Fruit fly (Drosophila melanogaster): ENCODE measurements around the gene Cyp313a4.

Gene Cyp313a4

DNA sequence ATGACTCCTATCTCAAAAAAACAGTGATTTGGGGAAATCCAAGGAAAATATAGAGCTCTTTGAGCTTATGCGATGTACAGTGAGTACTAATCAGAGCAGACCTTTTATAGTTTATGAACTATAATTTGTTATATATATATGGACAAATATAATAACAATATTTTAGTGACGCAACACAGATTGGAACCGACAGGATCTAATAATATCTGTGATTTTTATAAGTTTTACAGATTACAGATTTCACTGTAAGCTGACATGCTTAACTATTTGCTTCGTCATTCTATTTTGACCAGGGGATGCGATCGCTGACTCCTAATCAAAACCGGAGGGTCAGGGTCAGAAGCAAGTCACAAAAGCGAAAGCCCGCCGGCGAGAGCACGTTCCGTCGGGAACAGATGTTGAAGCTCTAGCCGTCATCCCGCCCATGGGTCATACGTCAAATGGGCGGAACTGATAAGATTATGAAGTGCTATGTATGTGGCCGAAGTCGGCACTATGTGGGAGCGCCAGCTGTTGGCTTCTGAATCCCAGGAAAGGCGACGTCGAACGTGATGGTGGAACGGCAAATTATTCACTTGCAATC is 7.0 kb downstream of the Cyp313a4 start, which contains the start of gene Gnmt:
TSS of gene Gnmt (plus strand) at position 568 of the 583 bp plus-strand sequence.
- no peak for TF ChIP-seq CG17801 (GFP tag; optimal IDR thresholded peaks at IDR 0.05; ENCODE audit: partially characterized antibody)

DNA sequence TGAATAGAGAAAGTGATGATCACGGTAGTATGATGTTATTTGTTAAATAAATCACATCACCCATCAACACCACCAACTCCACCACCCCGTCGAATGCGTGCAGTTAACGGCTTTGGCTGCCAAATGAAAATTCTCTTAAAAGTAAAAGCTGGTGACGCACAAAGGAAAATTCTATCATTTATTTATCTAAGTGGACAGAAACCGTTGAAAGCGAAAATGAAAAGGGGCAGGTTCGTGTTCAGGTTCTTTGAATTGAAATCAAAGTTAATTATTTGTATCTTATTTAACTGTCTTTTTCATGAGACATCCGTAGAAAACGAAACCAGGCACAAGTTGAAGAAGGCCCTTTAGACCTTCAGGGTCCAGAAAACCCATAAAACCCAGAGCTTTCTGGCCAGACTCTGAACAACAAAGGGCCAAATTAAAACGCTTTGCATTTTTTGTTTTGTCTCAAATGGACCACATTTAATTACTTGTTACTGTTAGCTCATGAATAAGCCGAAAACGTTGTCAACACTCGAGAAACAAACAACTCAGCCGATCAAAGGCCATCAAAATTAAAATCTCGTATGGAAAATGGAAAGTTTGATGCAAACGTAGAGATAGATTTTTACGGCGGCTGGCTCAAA is 14.9 kb downstream of the Cyp313a4 start:
- no peak for TF ChIP-seq CG17801 (GFP tag; optimal IDR thresholded peaks at IDR 0.05; ENCODE audit: partially characterized antibody)

DNA sequence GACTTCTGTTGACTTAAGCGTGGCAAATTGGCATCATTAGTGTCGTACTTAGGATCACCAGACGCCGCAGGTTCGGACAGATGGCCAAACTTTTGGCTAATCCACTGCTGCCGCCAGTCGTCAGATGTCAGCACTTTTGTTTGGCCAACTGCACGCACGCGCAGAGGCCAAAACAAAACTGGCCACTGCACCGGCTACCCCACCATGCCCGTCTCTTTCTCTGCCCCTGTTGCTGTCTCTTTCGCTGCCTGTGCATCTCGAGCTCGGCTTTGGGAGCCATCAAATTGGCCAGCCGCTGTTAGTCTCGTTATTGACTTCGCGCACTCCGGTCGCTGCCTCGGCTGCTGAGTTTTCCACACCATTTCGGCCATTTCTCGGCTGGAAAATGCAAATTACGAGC is 18.6 kb downstream of the Cyp313a4 start, which contains the start of gene CG14395:
TSS of gene CG14395 (plus strand) at position 301 of the 400 bp plus-strand sequence.
- TF ChIP-seq CG17801 (GFP tag; optimal IDR thresholded peaks at IDR 0.05; ENCODE audit: partially characterized antibody), result no peak

DNA sequence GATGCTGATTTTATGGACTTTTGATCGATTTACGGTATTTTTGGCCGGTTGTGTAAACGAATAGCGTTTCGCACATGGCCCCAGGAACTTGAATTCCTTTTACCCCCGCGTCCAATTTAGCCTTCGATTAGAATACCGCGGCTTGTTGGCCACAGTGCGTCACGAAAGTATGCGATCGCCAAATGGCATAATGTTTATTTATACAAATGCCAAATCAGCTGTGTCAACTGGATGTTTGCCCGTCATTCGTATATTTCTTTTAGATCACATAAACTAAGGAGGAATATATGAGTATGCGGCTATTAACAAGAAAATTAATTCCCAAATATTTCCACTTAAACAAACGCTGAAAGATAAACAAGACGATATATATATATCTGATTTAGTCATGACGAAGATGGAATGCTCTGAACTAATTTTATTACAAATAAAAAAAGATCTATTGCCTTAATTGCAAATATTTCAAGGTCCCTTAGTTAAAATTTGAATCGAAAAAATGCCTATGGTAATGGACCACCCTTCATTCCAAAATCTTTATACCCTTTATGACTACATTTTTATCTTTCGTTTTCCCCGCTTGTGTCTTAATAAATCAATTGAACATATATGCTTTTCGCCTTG is 24.1 kb downstream of the Cyp313a4 start:
- TF ChIP-seq CG17801 (GFP tag; optimal IDR thresholded peaks at IDR 0.05; ENCODE audit: partially characterized antibody), result no peak

DNA sequence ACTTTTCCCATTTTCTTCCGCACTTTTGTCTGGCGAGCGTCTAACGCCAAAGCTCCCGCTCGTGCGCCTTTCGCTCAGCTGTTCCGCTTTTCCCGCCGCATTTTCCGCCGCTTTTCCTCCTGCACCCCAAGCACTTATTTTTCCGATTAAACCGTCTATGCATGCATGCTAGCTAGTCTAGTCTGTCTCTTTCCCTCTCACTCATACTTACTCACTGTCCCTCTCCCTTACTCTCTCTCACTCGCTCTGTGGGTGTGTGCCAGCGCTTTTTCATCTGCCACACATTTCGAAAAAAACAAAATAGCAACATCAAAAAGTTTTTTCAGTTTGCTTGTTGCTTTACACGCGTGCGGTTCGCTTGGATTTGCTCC is 26.9 kb downstream of the Cyp313a4 start, which contains the start of gene CG6225:
TSS of gene CG6225 (plus strand) at position 325 of the 371 bp plus-strand sequence.
- no peak for TF ChIP-seq CG17801 (GFP tag; optimal IDR thresholded peaks at IDR 0.05; ENCODE audit: partially characterized antibody)

DNA sequence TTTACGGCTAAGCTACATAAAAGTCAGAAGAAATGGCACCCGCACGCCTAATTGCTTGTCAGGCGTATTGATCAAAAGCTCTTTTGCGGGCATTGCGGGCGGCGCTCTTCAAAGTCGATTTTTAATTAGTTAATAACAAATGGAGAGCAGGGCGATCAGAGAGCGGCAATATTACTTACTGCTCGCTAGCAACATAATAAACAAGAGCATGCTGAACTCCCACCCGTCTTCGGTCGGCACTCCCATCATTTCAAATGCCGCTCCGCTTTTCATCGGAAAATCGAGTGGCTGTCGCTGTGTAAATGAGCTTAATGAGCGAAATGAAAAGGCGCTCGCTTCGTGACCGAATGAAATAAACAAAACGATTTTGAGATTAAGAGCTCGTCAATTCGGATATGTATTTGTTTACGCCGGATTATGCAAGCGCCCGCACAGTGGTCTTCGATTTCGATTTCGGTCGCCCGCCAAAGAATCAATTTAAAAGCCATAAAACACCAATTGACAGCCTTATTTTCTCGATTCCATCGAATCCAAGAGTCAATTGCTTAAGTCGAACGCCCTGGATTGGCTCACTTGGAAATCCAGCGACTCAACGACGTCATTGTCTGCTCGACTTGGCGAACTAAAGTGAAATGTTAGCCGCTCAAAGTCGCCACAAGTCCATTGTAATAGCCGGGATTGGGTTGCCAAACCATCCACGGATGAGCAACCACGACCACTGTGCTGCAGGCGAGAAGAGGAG is 27.5 kb downstream of the Cyp313a4 start:
- TF ChIP-seq CG17801 (GFP tag; optimal IDR thresholded peaks at IDR 0.05; ENCODE audit: partially characterized antibody), result no peak

DNA sequence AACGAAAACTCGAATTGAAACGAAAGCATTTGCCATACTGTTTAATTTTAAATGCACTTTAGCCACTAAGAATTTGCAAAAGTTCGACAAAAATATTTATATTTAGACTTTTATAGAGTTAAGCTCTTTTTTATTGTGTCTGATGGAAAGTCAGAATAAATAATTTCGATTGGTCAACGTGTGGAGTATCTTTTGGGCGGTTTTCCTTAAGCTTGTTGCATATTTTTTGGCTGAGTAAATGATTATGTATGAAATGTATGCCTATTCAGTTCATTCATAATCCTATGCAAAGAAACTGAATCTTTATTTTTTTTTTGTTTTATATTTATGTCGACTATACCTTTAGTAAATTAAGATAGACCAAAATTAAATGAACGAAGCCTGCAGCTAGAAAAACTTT is 28.4 kb downstream of the Cyp313a4 start:
- TF ChIP-seq CG17801 (GFP tag; optimal IDR thresholded peaks at IDR 0.05; ENCODE audit: partially characterized antibody), result no peak

DNA sequence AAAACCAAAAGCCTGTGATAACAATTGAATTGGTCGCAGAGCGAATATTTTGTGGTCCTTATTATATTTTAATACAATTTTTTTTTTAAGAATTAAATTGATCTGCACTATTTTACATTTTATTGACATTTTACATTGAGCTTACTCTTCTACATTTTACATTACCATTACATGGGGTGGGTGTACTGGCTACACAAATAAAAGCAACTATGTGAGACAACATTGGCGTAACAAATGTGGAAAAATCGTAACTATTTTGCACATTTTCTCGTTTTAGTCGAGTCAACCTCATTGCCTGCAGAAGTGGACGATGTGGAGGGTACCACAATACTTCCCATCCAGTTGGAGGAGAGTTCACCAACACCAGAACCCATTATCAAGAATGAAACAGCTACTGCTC is 30.6 kb downstream of the Cyp313a4 start:
- TF ChIP-seq CG17801 (GFP tag; optimal IDR thresholded peaks at IDR 0.05; ENCODE audit: partially characterized antibody), result no peak

DNA sequence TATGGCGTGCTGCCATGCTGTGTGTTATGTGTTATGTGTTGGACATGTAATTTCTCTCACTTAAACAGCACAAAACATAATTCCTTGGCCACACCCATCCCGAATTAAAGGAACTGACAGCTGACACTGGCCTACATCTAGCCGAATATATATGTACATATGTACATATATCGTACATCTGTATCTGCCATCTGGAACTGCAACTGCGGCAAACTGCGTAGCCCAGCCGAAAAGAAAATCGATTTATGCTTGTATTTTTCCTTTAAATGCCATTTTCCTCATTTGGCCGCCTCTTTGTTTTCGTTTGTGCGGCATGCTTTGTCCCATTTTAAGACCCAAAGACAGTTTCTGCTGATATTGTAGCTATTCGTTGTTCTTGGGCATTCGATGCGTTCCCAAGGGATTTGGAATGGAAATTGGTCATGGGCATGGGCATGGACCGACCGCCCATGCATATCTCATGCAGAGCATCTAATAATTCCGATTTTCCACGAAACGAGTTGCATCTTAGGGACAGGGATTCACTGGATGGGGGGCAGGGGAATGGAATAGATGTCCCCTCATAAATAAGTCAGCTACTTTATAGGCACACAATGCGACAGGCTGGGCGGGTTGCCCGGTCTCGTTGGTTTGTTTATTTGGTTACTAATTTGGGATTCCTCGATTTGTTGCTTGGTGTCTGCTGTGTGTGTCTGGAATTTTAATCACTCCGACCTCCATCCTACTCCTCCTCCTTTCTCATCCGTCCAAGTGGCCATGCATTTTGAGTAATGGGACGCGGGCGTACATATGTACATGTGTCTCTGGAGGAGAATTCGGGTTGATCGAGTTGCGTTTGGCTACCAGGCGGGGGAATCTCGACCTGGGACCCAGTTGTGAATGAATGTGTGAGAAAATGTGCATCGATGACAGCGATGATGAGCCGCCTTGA is 31.8 kb downstream of the Cyp313a4 start:
- TF ChIP-seq CG17801 (GFP tag; optimal IDR thresholded peaks at IDR 0.05; ENCODE audit: partially characterized antibody), result no peak

DNA sequence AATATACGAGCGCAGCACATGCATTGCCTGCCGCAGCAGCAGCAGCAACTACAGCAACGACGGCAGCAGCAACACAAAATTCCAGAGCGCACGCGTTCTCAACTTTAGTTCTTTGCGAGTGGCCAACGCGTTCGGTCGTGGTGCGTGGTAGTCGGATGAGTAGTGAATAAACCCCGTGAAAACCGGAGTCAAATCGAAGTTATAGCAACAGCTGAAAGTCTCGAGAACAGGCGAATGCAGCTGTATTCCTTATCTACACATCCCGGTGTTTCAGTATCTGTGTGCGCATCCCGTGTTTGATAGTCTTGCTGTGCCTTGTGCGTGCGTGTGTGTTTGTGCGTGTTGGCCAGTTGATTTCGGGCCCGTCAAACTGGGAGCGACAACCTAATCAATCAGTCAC is 33.2 kb downstream of the Cyp313a4 start, which contains the start of gene Dtg:
TSS of gene Dtg (plus strand) at position 105 of the 400 bp plus-strand sequence.
- no peak for TF ChIP-seq CG17801 (GFP tag; optimal IDR thresholded peaks at IDR 0.05; ENCODE audit: partially characterized antibody)

DNA sequence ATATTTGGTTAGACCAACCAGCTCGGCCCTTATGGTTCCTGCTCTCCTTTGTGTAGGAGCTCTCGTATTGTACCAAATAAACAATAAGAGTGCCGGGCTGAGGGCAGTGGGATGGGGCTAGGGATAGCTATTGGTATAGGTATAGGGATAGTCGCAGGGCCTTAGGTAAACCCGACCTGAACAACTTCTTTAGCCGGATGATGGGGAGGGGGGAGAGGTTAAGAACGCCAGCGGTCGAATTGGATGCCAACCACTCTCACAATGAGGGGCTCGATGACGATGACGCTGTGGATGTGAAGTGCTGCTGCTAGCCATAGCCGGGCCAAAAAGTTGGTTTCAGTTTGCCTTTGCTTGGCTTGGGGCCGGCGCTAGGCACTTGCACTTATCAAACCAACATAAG is 33.8 kb downstream of the Cyp313a4 start:
- no peak for TF ChIP-seq CG17801 (GFP tag; optimal IDR thresholded peaks at IDR 0.05; ENCODE audit: partially characterized antibody)

DNA sequence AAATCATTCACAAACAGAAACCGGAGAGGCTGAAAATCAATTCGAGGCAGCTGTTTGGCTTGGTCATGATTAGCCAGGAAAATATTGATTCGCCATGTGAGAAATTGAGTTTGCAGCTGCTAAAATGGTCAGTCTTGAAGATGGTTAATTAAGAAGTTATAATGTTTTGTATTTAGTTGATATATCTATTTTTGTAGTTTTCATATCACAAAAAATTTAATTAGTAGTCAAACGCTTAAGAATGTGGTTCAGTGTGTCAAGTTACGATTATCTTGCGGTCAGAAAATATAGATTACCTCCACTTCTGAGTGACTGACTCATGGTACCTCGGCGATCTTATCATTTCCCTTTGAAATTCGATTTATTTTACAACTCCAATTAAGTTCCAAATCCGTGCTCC is 34.2 kb downstream of the Cyp313a4 start:
- TF ChIP-seq CG17801 (GFP tag; optimal IDR thresholded peaks at IDR 0.05; ENCODE audit: partially characterized antibody), result no peak

DNA sequence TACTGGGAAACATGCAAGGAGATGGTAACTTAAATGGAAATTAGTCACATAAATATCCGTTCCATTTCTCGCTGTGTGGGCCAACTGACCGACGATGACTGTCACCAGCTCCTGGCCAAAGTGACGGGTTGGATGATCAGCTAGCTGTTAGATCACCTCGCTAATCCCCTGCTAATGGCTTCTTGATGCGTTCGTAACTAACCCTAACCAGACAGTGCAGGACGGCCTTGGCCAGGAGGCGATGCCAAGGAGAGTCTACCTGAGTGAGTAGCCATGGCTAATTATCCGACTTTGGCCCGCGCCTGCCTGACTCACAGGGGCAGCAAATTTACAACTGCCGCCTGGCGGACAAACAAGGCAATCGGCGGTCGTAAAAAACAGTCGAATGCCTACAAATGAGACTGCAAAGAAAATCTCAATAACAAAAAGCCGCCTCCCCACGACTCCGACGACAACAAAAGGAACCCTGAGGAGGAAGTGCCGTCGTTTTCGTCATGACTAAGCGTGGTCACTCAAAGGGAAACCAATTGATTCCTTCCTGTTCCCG is 35.3 kb downstream of the Cyp313a4 start:
- no peak for TF ChIP-seq CG17801 (GFP tag; optimal IDR thresholded peaks at IDR 0.05; ENCODE audit: partially characterized antibody)

DNA sequence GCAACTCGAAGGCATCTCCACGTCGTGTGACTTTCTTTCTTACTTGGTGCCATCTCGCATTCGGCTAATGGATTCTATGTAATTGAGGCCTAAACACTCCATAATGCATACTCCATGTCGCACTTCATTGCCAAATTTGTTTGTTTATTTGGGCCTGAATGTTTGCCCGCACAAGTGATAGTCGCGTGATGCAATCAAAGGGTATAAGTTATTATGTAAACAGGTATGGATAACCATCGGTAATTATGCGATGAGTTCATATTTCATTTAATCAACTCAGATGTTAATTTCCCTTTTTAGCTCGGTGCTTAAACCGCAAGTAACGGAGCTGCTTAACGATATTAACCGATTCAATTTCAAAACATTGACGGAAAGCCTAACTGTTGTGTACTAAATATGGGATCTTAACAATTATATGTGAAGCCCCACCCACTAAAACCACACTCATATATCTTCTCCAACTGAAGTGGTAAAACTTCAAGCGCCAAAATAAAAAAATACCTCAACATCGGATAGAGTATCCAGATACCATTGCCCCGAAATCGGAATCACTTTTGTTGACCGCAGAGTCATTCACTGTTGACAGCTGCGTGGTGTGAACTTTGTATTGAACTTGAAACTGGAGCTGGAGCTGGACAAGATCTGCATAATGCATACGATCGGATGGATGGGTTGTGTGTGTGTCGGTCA is 36.4 kb downstream of the Cyp313a4 start:
- no peak for TF ChIP-seq CG17801 (GFP tag; optimal IDR thresholded peaks at IDR 0.05; ENCODE audit: partially characterized antibody)
